Fruit fly (Drosophila melanogaster) whole organism, embryonic: ENCODE results near the gene Cpr65Au.

Source experiments
- Bteb2 ChIP-seq: fragments of 200-800 bp; sonication (Bioruptor generic); optimal IDR thresholded peaks from 2 replicates; lab custom pipeline; 2016; ENCODE audit warnings: missing biosample characterization, missing genetic modification characterization
- CG11456 ChIP-seq: fragments of 200-800 bp; sonication (Bioruptor generic); IDR thresholded peaks from 3 replicates; pipeline ENCODE4 v1.3.6; 2022; ENCODE audit warnings: missing biosample characterization, missing genetic modification characterization
- CG11560 ChIP-seq: fragments of 200-800 bp; sonication (Bioruptor generic); IDR thresholded peaks from 3 replicates; pipeline ENCODE4 v1.3.6; 2022; ENCODE audit warnings: missing biosample characterization, missing genetic modification characterization
- CG13296 ChIP-seq: fragments of 200-800 bp; sonication (Bioruptor generic); optimal IDR thresholded peaks from 3 replicates; lab custom pipeline; 2018; ENCODE audit warnings: missing biosample characterization, mild to moderate bottlenecking, missing genetic modification characterization
- CG31224 ChIP-seq: fragments of 200-800 bp; sonication (Bioruptor generic); IDR thresholded peaks from 2 replicates; pipeline ENCODE4 v1.3.6; 2022; ENCODE audit warnings: missing biosample characterization, missing genetic modification characterization
- CG42726 ChIP-seq: fragments of 200-800 bp; sonication (Bioruptor generic); IDR thresholded peaks from 2 replicates; pipeline ENCODE4 v1.3.6; 2022; ENCODE audit warnings: missing biosample characterization, missing genetic modification characterization; ENCODE audit not compliant: partially characterized antibody
- CG6272 ChIP-seq: fragments of 200-800 bp; sonication (Bioruptor generic); IDR thresholded peaks from 2 replicates; pipeline ENCODE4 v1.3.6; 2022; ENCODE audit warnings: missing biosample characterization, missing genetic modification characterization
- CG9797 ChIP-seq: fragments of 200-800 bp; sonication (Bioruptor generic); optimal IDR thresholded peaks from 3 replicates; lab custom pipeline; 2018; ENCODE audit warnings: missing biosample characterization, mild to moderate bottlenecking, missing genetic modification characterization
- CTCF ChIP-seq: fragments of 200-800 bp; sonication (Bioruptor generic); optimal IDR thresholded peaks from 2 replicates; lab custom pipeline; 2017; ENCODE audit warnings: missing biosample characterization, mild to moderate bottlenecking, missing genetic modification characterization, moderate library complexity
- Camta ChIP-seq: fragments of 200-800 bp; sonication (Bioruptor generic); optimal IDR thresholded peaks from 2 replicates; lab custom pipeline; 2016; ENCODE audit warnings: missing biosample characterization, missing genetic modification characterization
- Deaf1 ChIP-seq: fragments of 200-800 bp; optimal IDR thresholded peaks from 3 replicates; lab custom pipeline; 2019; ENCODE audit warnings: missing biosample characterization, mild to moderate bottlenecking, missing genetic modification characterization, moderate library complexity
- Ets65A ChIP-seq: fragments of 200-800 bp; sonication (Bioruptor generic); peaks from one replicate; lab custom pipeline; 2016; ENCODE audit warnings: missing biosample characterization, missing genetic modification characterization
- Ets97D ChIP-seq: fragments of 200-800 bp; sonication (Bioruptor generic); optimal IDR thresholded peaks from 3 replicates; lab custom pipeline; 2016; ENCODE audit warnings: missing biosample characterization, missing genetic modification characterization
- Hey ChIP-seq: fragments of 200-800 bp; sonication (Bioruptor generic); optimal IDR thresholded peaks from 3 replicates; lab custom pipeline; 2018; ENCODE audit warnings: missing biosample characterization, mild to moderate bottlenecking, missing genetic modification characterization
- Hr39 ChIP-seq: fragments of >200 bp; optimal IDR thresholded peaks from 2 replicates; lab custom pipeline; 2017
- Med ChIP-seq: fragments of 200-800 bp; sonication (Bioruptor generic); peaks from one replicate; lab custom pipeline; 2016; ENCODE audit warnings: missing biosample characterization, missing genetic modification characterization, mild to moderate bottlenecking, inconsistent platforms, moderate library complexity
- Mes4 ChIP-seq: fragments of 200-800 bp; sonication (Bioruptor generic); optimal IDR thresholded peaks from 2 replicates; lab custom pipeline; 2016; ENCODE audit warnings: missing biosample characterization, missing genetic modification characterization
- NFAT ChIP-seq: fragments of 200-800 bp; sonication (Bioruptor generic); IDR thresholded peaks from 2 replicates; pipeline ENCODE4 v1.3.6; 2022; ENCODE audit warnings: missing biosample characterization, missing genetic modification characterization
- Nf-YB ChIP-seq: fragments of 200-800 bp; sonication (Bioruptor generic); optimal IDR thresholded peaks from 3 replicates; lab custom pipeline; 2019; ENCODE audit warnings: missing biosample characterization, mild to moderate bottlenecking, missing genetic modification characterization, moderate library complexity
- Nf-YC ChIP-seq: fragments of 200-800 bp; optimal IDR thresholded peaks from 3 replicates; lab custom pipeline; 2019; ENCODE audit warnings: missing biosample characterization, mild to moderate bottlenecking, missing genetic modification characterization, moderate library complexity
- Oaz ChIP-seq: fragments of 200-800 bp; sonication (Bioruptor generic); IDR thresholded peaks from 2 replicates; pipeline ENCODE4 v1.3.6; 2022; ENCODE audit warnings: missing biosample characterization, missing genetic modification characterization
- Opbp ChIP-seq: fragments of 200-800 bp; sonication (Bioruptor generic); IDR thresholded peaks from 3 replicates; pipeline ENCODE4 v1.3.6; 2022; ENCODE audit warnings: missing biosample characterization, missing genetic modification characterization; ENCODE audit not compliant: partially characterized antibody
- Spps ChIP-seq: fragments of 200-800 bp; sonication (Bioruptor generic); optimal IDR thresholded peaks from 2 replicates; lab custom pipeline; 2018; ENCODE audit warnings: missing biosample characterization, mild to moderate bottlenecking, missing genetic modification characterization
- Ssrp ChIP-seq: fragments of 200-800 bp; sonication (Bioruptor generic); optimal IDR thresholded peaks from 2 replicates; lab custom pipeline; 2018; ENCODE audit warnings: missing biosample characterization, mild to moderate bottlenecking, missing genetic modification characterization, moderate library complexity
- chinmo ChIP-seq: fragments of 200-800 bp; sonication (Bioruptor generic); IDR thresholded peaks from 4 replicates; pipeline ENCODE4 v1.3.6; 2022; ENCODE audit warnings: missing biosample characterization, missing genetic modification characterization; ENCODE audit not compliant: partially characterized antibody
- ci ChIP-seq: fragments of 200-800 bp; sonication (Bioruptor generic); IDR thresholded peaks from 3 replicates; pipeline ENCODE4 v1.3.6; 2022; ENCODE audit warnings: missing biosample characterization, missing genetic modification characterization
- crol ChIP-seq: fragments of 200-800 bp; sonication (Bioruptor generic); IDR thresholded peaks from 2 replicates; pipeline ENCODE4 v1.3.6; 2022; ENCODE audit warnings: missing biosample characterization, missing genetic modification characterization
- dan ChIP-seq: fragments of 200-800 bp; sonication (Bioruptor generic); IDR thresholded peaks from 2 replicates; pipeline ENCODE4 v1.3.6; 2022; ENCODE audit warnings: missing biosample characterization, missing genetic modification characterization
- ewg ChIP-seq: fragments of 200-800 bp; sonication (Bioruptor generic); optimal IDR thresholded peaks from 3 replicates; lab custom pipeline; 2017; ENCODE audit warnings: mild to moderate bottlenecking, missing biosample characterization, missing genetic modification reagents, missing genetic modification characterization
- grn ChIP-seq: fragments of 200-800 bp; sonication (Bioruptor generic); optimal IDR thresholded peaks from 3 replicates; lab custom pipeline; 2017; ENCODE audit warnings: missing biosample characterization, missing genetic modification characterization
- lbe ChIP-seq: fragments of 200-800 bp; sonication (Bioruptor generic); optimal IDR thresholded peaks from 2 replicates; lab custom pipeline; 2016; ENCODE audit warnings: missing biosample characterization, mild to moderate bottlenecking, missing genetic modification characterization
- lilli ChIP-seq: fragments of 200-800 bp; sonication (Bioruptor generic); optimal IDR thresholded peaks from 3 replicates; lab custom pipeline; 2016; ENCODE audit warnings: missing biosample characterization, missing genetic modification characterization
- lov ChIP-seq, 2 experiments: fragments of 200-800 bp in 1 of 2; fragments of >200 bp in 1 of 2; sonication (Bioruptor generic) in 1 of 2; IDR thresholded peaks in 1 of 2; optimal IDR thresholded peaks in 1 of 2; 2 replicates in 1 of 2; 3 replicates in 1 of 2; pipeline versions ENCODE4 v1.3.6 to Lab custom; 2017 to 2022; ENCODE audit warnings: missing biosample characterization in 1 of 2, missing genetic modification characterization in 1 of 2
- oc ChIP-seq: fragments of 200-800 bp; sonication (Bioruptor generic); optimal IDR thresholded peaks from 2 replicates; lab custom pipeline; 2018; ENCODE audit warnings: missing biosample characterization, mild to moderate bottlenecking, missing genetic modification characterization, moderate library complexity
- onecut ChIP-seq: fragments of 200-800 bp; sonication (Bioruptor generic); IDR thresholded peaks from 2 replicates; pipeline ENCODE4 v1.3.6; 2022; ENCODE audit warnings: missing biosample characterization, missing genetic modification characterization
- pita ChIP-seq: fragments of 200-800 bp; sonication (Bioruptor generic); optimal IDR thresholded peaks from 2 replicates; lab custom pipeline; 2017; ENCODE audit warnings: missing biosample characterization, mild to moderate bottlenecking, missing genetic modification characterization
- pzg ChIP-seq: fragments of 200-800 bp; sonication (Bioruptor generic); optimal IDR thresholded peaks from 3 replicates; lab custom pipeline; 2018; ENCODE audit warnings: missing biosample characterization, mild to moderate bottlenecking, missing genetic modification characterization, moderate library complexity
- sens-2 ChIP-seq: fragments of 200-800 bp; sonication (Bioruptor generic); IDR thresholded peaks from 2 replicates; pipeline ENCODE4 v1.3.6; 2022; ENCODE audit warnings: missing biosample characterization, missing genetic modification characterization
- seq ChIP-seq: fragments of 200-800 bp; sonication (Bioruptor generic); IDR thresholded peaks from 2 replicates; pipeline ENCODE4 v1.3.6; 2022; ENCODE audit warnings: missing biosample characterization, missing genetic modification characterization
- trem ChIP-seq: fragments of 200-800 bp; optimal IDR thresholded peaks from 3 replicates; lab custom pipeline; 2019; ENCODE audit warnings: missing biosample characterization, mild to moderate bottlenecking, missing genetic modification characterization, moderate library complexity
- zen2 ChIP-seq: fragments of 200-800 bp; sonication (Bioruptor generic); IDR thresholded peaks from 3 replicates; pipeline ENCODE4 v1.3.6; 2022; ENCODE audit warnings: missing biosample characterization, missing genetic modification characterization; ENCODE audit not compliant: partially characterized antibody

Gene Cpr65Au

DNA sequence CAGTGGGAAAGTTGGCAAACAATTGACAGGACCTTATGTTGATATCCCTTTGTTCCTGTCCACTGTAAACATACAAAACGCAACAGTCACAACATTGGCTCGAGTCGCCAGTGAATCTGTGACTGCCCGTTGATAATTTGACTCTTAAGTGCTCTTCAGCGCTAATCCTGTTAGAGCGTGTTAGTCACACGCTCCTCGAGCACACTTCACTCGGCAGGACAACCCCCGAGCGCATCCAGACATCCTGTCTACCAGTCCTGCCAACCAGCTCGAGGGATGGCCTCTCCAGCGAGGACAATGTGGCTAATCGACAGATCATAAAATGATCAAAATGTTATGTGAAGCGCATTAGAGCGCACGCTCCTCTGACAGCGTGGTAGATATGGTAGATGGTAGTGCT lies 27.4 kb downstream of the Cpr65Au start (continued):
- TF ChIP-seq lbe (GFP tag; lab: Kevin White, UChicago) (no peak), pzg (GFP tag; lab: Kevin White, UChicago) (no peak), lov (optimal IDR thresholded peaks at IDR 0.05; lab: Kevin White, UChicago) (no peak), lov (GFP tag; IDR thresholded peaks at IDR 0.05; lab: Robert Waterston, UW) (no peak), Hey (tag; lab: Kevin White, UChicago) (peak; percentile 95), CG31224 (GFP tag; lab: Robert Waterston, UW) (no peak)

DNA sequence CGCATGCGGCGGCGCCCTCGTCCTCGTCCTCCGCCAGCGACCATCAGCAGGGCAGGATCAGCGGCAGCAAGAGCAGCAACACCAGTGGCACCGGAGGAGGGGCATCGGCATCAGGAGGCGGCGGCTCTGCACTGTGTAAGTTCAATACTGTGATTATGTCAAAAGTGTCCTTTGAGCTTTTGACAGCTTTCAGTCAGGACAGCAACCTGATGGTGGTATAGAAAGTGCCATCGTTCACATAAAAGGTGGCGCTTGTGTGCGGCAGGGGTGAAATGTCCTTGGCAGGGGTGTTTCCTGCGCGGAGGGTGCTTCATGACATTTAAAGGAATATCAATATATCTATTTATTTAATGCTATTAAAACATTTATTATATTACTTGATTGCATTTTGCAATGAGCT lies 28.3 kb downstream of the Cpr65Au start:
- peak; percentile 35 for TF ChIP-seq Ets65A (GFP tag; lab: Kevin White, UChicago)
- 0 out of 2 replicates have a peak, but pooled peaks have one; percentile 16 for TF ChIP-seq CG42726 (GFP tag; lab: Robert Waterston, UW)
- TF ChIP-seq Ssrp = no peak
- no peak for TF ChIP-seq lilli (GFP tag; lab: Kevin White, UChicago)
- 0 out of 2 replicates have a peak, but pooled peaks have one; percentile 33 for TF ChIP-seq seq (GFP tag; lab: Robert Waterston, UW)
- TF ChIP-seq pita (GFP tag; lab: Kevin White, UChicago) = peak; percentile 49
- 0 out of 2 replicates have a peak, but pooled peaks have one; percentile 5 for TF ChIP-seq Oaz
- no peak for TF ChIP-seq Camta (GFP tag; lab: Kevin White, UChicago)
- TF ChIP-seq crol = 0 out of 2 replicates have a peak, but pooled peaks have one; percentile 22
- TF ChIP-seq Med = peak; percentile 53
- peak; percentile 30 for TF ChIP-seq Ets97D
- TF ChIP-seq CG9797 = no peak
- TF ChIP-seq CG11456 (GFP tag; lab: Robert Waterston, UW) = 0 out of 3 replicates have a peak, but pooled peaks have one; percentile 41
- 0 out of 2 replicates have a peak, but pooled peaks have one; percentile 6 for TF ChIP-seq onecut
- no peak for TF ChIP-seq CG13296 (GFP tag; lab: Kevin White, UChicago)
- TF ChIP-seq Opbp (GFP tag; lab: Robert Waterston, UW) = no peak
- TF ChIP-seq CTCF = peak; percentile 90
- 0 out of 2 replicates have a peak, but pooled peaks have one; percentile 26 for TF ChIP-seq CG6272 (GFP tag; lab: Robert Waterston, UW)
- TF ChIP-seq ci = 0 out of 3 replicates have a peak, but pooled peaks have one; percentile 25

DNA sequence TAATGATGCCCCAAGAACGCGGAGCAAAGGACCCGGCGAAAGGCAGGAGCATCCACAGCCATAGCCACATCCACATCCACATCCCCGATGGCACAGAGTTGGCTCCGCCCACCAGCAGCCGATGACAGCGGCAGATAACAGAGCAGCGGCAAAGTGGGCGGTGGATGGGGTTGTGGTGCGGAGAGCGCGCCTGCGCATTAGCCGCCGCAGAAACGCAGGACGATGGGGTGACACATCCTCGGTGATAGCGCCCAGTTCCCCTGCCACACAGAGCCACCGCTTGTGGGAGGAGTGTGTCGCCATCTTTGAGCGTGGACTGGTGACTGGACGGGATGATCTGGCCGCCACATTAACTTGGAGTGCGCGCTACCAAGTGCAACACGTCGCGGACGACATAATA lies 34.6 kb downstream of the Cpr65Au start, which contains the start of gene Ets65A:
Gene Ets65A (plus strand): TSS at position 348 of the 400 bp plus-strand sequence.
- TF ChIP-seq Bteb2 (no peak), sens-2 (GFP tag; lab: Robert Waterston, UW) (no peak), ewg (GFP tag; lab: Kevin White, UChicago) (peak; percentile 79), NFAT (GFP tag; lab: Robert Waterston, UW) (no peak), CG11560 (tag; lab: Robert Waterston, UW) (0 out of 3 replicates have a peak, but pooled peaks have one; percentile 28), chinmo (GFP tag; lab: Robert Waterston, UW) (0 out of 4 replicates have a peak, but pooled peaks have one; percentile 12), Mes4 (GFP tag; lab: Kevin White, UChicago) (no peak), grn (GFP tag; lab: Kevin White, UChicago) (peak; percentile 3), Hr39 (lab: Kevin White, UChicago) (no peak), trem (tag; lab: Kevin White, UChicago) (no peak), Ets65A (GFP tag; lab: Kevin White, UChicago) (peak; percentile 47), Spps (no peak), Nf-YC (tag; lab: Kevin White, UChicago) (peak; percentile 91), dan (GFP tag; lab: Robert Waterston, UW) (0 out of 2 replicates have a peak, but pooled peaks have one; percentile 16), Deaf1 (tag; lab: Kevin White, UChicago) (peak; percentile 34), seq (GFP tag; lab: Robert Waterston, UW) (peak; percentile 68; the same call in 1 of the 2 replicates), Nf-YB (peak; percentile 75), lov (optimal IDR thresholded peaks at IDR 0.05; lab: Kevin White, UChicago) (no peak), lov (GFP tag; IDR thresholded peaks at IDR 0.05; lab: Robert Waterston, UW) (0 out of 3 replicates have a peak, but pooled peaks have one; percentile 11), zen2 (GFP tag; lab: Robert Waterston, UW) (0 out of 3 replicates have a peak, but pooled peaks have one; percentile 12), oc (tag; lab: Kevin White, UChicago) (no peak), Med (peak; percentile 42)
